Worm (Caenorhabditis elegans): ENCODE data around the gene srsx-36.

DNA sequence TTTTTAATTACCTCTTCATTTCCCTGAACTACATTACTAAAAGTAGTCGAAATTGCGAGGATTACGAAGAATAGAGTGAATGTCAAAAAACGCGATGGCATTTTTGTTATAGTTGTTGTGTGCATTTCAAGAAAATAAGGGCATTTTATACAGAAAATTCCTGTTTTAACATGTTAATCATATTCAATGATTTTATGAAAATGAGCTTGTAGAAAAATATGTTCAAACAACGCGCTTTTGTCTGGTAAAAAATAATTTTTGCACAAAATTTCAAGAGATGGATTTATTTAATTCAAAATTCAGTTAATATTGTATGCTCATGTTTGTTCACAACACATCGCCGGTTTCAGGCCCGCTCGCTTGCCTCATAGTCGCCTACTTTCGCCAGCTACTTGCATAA is 11.3 kb downstream of the srsx-36 start, which contains the start of gene T26E4.10:
- TF ChIP-seq mdl-1 (tag; optimal IDR thresholded peaks at IDR 0.05): no peak
- TF ChIP-seq lin-13 (GFP tag; optimal IDR thresholded peaks at IDR 0.05): no peak
- no peak for TF ChIP-seq nhr-23 (tag; optimal IDR thresholded peaks at IDR 0.05)
- TF ChIP-seq sem-4 (tag; optimal IDR thresholded peaks at IDR 0.05): no peak
- TF ChIP-seq ama-1 (optimal IDR thresholded peaks at IDR 0.05): no peak
- TF ChIP-seq mbf-1 (tag; optimal IDR thresholded peaks at IDR 0.05): no peak
- no peak for TF ChIP-seq blmp-1 (tag; optimal IDR thresholded peaks at IDR 0.05; ENCODE audit: insufficient read depth)
- no peak for TF ChIP-seq unc-39 (tag; optimal IDR thresholded peaks at IDR 0.05)
